Worm (Caenorhabditis elegans): ENCODE measurements around the gene best-18.

DNA sequence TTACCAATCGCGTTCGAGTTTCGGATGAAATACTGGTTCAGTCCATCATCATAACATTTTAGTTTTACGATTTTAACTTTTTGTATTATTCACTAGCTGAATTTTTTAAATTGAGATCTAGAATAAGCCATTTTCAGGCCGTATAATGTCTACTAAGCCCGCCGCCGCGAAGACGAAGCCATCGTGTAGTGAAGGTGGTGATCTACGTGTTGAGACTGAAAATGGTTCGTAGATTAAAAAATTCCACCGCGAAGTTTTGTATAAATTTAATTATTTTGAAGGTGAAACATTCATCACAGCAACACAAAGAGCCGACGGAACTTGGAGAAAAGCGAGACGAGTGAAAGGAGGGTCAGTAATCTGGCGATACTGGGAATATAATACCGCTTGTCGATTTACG is 2.5 kb upstream of the best-18 start, which contains the start of gene T20G5.9:
- TF ChIP-seq him-1 (tag; optimal IDR thresholded peaks at IDR 0.05) (no peak), W03F9.2 (tag; optimal IDR thresholded peaks at IDR 0.05) (no peak)
